Worm (Caenorhabditis elegans): ENCODE measurements around the gene Y43B11AR.3.

DNA sequence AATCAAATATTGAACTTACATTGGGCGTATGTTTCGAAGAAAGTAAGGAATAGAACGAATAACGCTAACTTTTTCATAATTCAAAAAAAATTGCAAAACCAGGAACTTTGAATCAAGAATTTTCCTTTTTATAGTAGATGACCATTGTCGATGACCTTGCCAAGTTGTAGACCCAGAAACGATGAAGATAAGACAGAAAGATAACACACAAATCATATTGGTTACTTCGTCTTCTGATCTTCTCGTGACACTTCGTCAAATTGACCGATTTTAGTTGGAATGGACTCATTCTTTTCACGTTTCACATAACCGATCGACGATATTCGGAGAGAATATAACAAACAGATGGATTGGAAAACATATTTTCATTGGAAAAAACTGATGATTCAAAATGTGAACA is 48.3 kb upstream of the Y43B11AR.3 start, which contains the start of gene grsp-3:
- TF ChIP-seq fax-1 (tag; optimal IDR thresholded peaks at IDR 0.05) (no peak), gmeb-2 (tag; optimal IDR thresholded peaks at IDR 0.05) (no peak), madf-2 (tag; optimal IDR thresholded peaks at IDR 0.05) (no peak), nfya-1 (tag; optimal IDR thresholded peaks at IDR 0.05) (no peak)
